Worm (Caenorhabditis elegans) whole organism, L4 larva: ENCODE results near the gene F13H8.1.
A peak's percentile ranks its signal among the peaks of the same experiment; 100 is the strongest.

Experiments
- F26F4.8 ChIP-seq: fragments of 200-800 bp; sonication (Bioruptor generic); conservative IDR thresholded peaks from 2 replicates; pipeline ENCODE4 v1.3.6; 2022; ENCODE audit warnings: missing genetic modification characterization, missing compliant biosample characterization
- F49E8.2 ChIP-seq: sonication (generic microtip); optimal IDR thresholded peaks from 2 replicates; lab custom pipeline; 2016; ENCODE audit warnings: missing compliant biosample characterization, mild to moderate bottlenecking, missing genetic modification characterization, borderline replicate concordance
- T26A8.4 ChIP-seq: fragments of 200-800 bp; sonication (Bioruptor generic); IDR thresholded peaks from 2 replicates; pipeline ENCODE4 v1.3.6; 2022; ENCODE audit warnings: missing genetic modification characterization, missing compliant biosample characterization
- Y75B8A.6 ChIP-seq: fragments of 200-800 bp; sonication (Bioruptor generic); IDR thresholded peaks from 2 replicates; pipeline ENCODE4 v1.3.6; 2022; ENCODE audit warnings: missing genetic modification reagents, missing genetic modification characterization, missing compliant biosample characterization
- aha-1 ChIP-seq: fragments of 150-350 bp; peaks from one replicate; lab custom pipeline; 2014; ENCODE audit warnings: missing biosample characterization, missing genetic modification characterization
- arid-1 ChIP-seq: fragments of 200-800 bp; sonication (Bioruptor generic); conservative IDR thresholded peaks from 2 replicates; pipeline ENCODE4 v1.3.6; 2022; ENCODE audit warnings: missing genetic modification reagents, missing genetic modification characterization, missing compliant biosample characterization
- ceh-28 ChIP-seq: fragments of 150-350 bp; optimal IDR thresholded peaks from 2 replicates; lab custom pipeline; 2014; ENCODE audit warnings: missing biosample characterization, missing genetic modification reagents, missing genetic modification characterization
- ces-1 ChIP-seq: fragments of 150-350 bp; sonication (generic microtip); optimal IDR thresholded peaks from 4 replicates; lab custom pipeline; 2014; ENCODE audit warnings: missing biosample characterization, missing genetic modification reagents, missing genetic modification characterization
- daf-12 ChIP-seq: fragments of 150-350 bp; optimal IDR thresholded peaks from 2 replicates; lab custom pipeline; 2014; ENCODE audit warnings: missing biosample characterization, missing genetic modification reagents, missing genetic modification characterization
- daf-16 ChIP-seq, 3 experiments: sonication (generic microtip); optimal IDR thresholded peaks; 2 replicates each; lab custom pipeline; 2016 to 2017; ENCODE audit warnings: missing genetic modification characterization in 3 of 3, missing genetic modification reagents in 3 of 3, mild to moderate bottlenecking in 2 of 3, missing compliant biosample characterization in 2 of 3, missing biosample characterization in 1 of 3, moderate library complexity in 1 of 3
- daf-19 ChIP-seq: fragments of 200-800 bp; sonication (Bioruptor generic); conservative IDR thresholded peaks from 2 replicates; pipeline ENCODE4 v1.3.6; 2022; ENCODE audit warnings: missing genetic modification characterization, missing compliant biosample characterization
- daf-8 ChIP-seq: fragments of 200-800 bp; sonication (Bioruptor generic); IDR thresholded peaks from 2 replicates; pipeline ENCODE4 v1.3.6; 2022; ENCODE audit warnings: missing genetic modification characterization, missing compliant biosample characterization
- dmd-6 ChIP-seq: fragments of 200-800 bp; sonication (Bioruptor generic); IDR thresholded peaks from 2 replicates; pipeline ENCODE4 v1.3.6; 2022; ENCODE audit warnings: missing genetic modification reagents, missing genetic modification characterization, missing compliant biosample characterization
- egl-27 ChIP-seq: sonication (generic microtip); optimal IDR thresholded peaks from 3 replicates; lab custom pipeline; 2017; ENCODE audit warnings: missing biosample characterization, missing genetic modification reagents, missing genetic modification characterization
- fos-1 ChIP-seq: fragments of 150-350 bp; optimal IDR thresholded peaks from 2 replicates; lab custom pipeline; 2014; ENCODE audit warnings: missing biosample characterization, missing genetic modification characterization
- gei-8 ChIP-seq: fragments of 200-800 bp; sonication (Bioruptor generic); optimal IDR thresholded peaks from 2 replicates; lab custom pipeline; 2018; ENCODE audit warnings: mild to moderate bottlenecking, missing genetic modification characterization, missing compliant biosample characterization
- hif-1 ChIP-seq, 2 experiments: sonication (generic microtip); optimal IDR thresholded peaks; 2 replicates each; lab custom pipeline; 2016 to 2017; ENCODE audit warnings: missing compliant biosample characterization in 2 of 2, missing genetic modification characterization in 2 of 2, missing genetic modification reagents in 2 of 2, missing genotype in 2 of 2, mild to moderate bottlenecking in 1 of 2
- hlh-11 ChIP-seq: fragments of 200-800 bp; sonication (Bioruptor generic); optimal IDR thresholded peaks from 2 replicates; lab custom pipeline; 2018; ENCODE audit warnings: mild to moderate bottlenecking, missing genetic modification characterization, missing compliant biosample characterization
- hlh-30 ChIP-seq: sonication (generic microtip); optimal IDR thresholded peaks from 2 replicates; lab custom pipeline; 2017; ENCODE audit warnings: antibody characterized with exemption, mild to moderate bottlenecking, missing genetic modification characterization, missing compliant biosample characterization; ENCODE audit not compliant: insufficient read depth
- hmg-1.1 ChIP-seq: fragments of 200-800 bp; sonication (Bioruptor generic); IDR thresholded peaks from 2 replicates; pipeline ENCODE4 v1.3.6; 2022; ENCODE audit warnings: missing genetic modification reagents, missing genetic modification characterization, missing compliant biosample characterization
- jun-1 ChIP-seq: fragments of 150-350 bp; optimal IDR thresholded peaks from 2 replicates; lab custom pipeline; 2014; ENCODE audit warnings: missing biosample characterization, missing genetic modification reagents, missing genetic modification characterization
- lin-1 ChIP-seq: fragments of 200-800 bp; sonication (Bioruptor generic); IDR thresholded peaks from 2 replicates; pipeline ENCODE4 v1.3.6; 2022; ENCODE audit warnings: missing genetic modification reagents, missing genetic modification characterization, missing compliant biosample characterization
- lin-29 ChIP-seq: fragments of 200-800 bp; sonication (Bioruptor generic); IDR thresholded peaks from 2 replicates; pipeline ENCODE4 v1.3.6; 2022; ENCODE audit warnings: missing genetic modification reagents, missing genetic modification characterization, missing compliant biosample characterization
- lir-3 ChIP-seq: sonication (generic microtip); optimal IDR thresholded peaks from 2 replicates; lab custom pipeline; 2016; ENCODE audit warnings: mild to moderate bottlenecking, missing genetic modification characterization, missing compliant biosample characterization
- lsy-2 ChIP-seq, 2 experiments: fragments of 150-350 bp in 1 of 2; sonication (generic microtip) in 1 of 2; optimal IDR thresholded peaks; 2 replicates each; lab custom pipeline; 2014 to 2017; ENCODE audit warnings: missing biosample characterization in 2 of 2, missing genetic modification characterization in 2 of 2
- madf-9 ChIP-seq: fragments of 200-800 bp; sonication (Bioruptor generic); conservative IDR thresholded peaks from 2 replicates; pipeline ENCODE4 v1.3.6; 2022; ENCODE audit warnings: missing genetic modification reagents, missing genetic modification characterization, missing compliant biosample characterization
- mdl-1 ChIP-seq, 2 experiments: fragments of 150-350 bp in 1 of 2; sonication (generic microtip) in 1 of 2; optimal IDR thresholded peaks; 2 replicates each; lab custom pipeline; 2014 to 2017; ENCODE audit warnings: missing biosample characterization in 2 of 2, missing genetic modification characterization in 2 of 2
- mep-1 ChIP-seq: fragments of 150-350 bp; sonication (generic microtip); optimal IDR thresholded peaks from 3 replicates; lab custom pipeline; 2014; ENCODE audit warnings: missing biosample characterization, missing genetic modification characterization
- mes-2 ChIP-seq: sonication (generic microtip); optimal IDR thresholded peaks from 2 replicates; lab custom pipeline; 2016; ENCODE audit warnings: missing genotype, mild to moderate bottlenecking, missing genetic modification characterization, missing compliant biosample characterization; ENCODE audit not compliant: poor library complexity, severe bottlenecking
- nhr-111 ChIP-seq: fragments of 200-800 bp; sonication (Bioruptor generic); optimal IDR thresholded peaks from 2 replicates; lab custom pipeline; 2018; ENCODE audit warnings: mild to moderate bottlenecking, missing genetic modification characterization, missing compliant biosample characterization
- nhr-25 ChIP-seq: sonication (generic microtip); optimal IDR thresholded peaks from 2 replicates; lab custom pipeline; 2017; ENCODE audit warnings: missing genetic modification characterization, mild to moderate bottlenecking, missing compliant biosample characterization, antibody characterized with exemption, moderate library complexity, borderline replicate concordance; ENCODE audit not compliant: insufficient read depth
- nhr-41 ChIP-seq: fragments of 200-800 bp; sonication (Bioruptor generic); IDR thresholded peaks from 2 replicates; pipeline ENCODE4 v1.3.6; 2022; ENCODE audit warnings: missing genetic modification reagents, missing genetic modification characterization, missing compliant biosample characterization
- nhr-42 ChIP-seq: fragments of 200-800 bp; sonication (Bioruptor generic); IDR thresholded peaks from 2 replicates; pipeline ENCODE4 v1.3.6; 2022; ENCODE audit warnings: missing genetic modification characterization, missing compliant biosample characterization
- nhr-6 ChIP-seq: fragments of 150-350 bp; optimal IDR thresholded peaks from 2 replicates; lab custom pipeline; 2014; ENCODE audit warnings: missing biosample characterization, missing genetic modification characterization
- rbr-2 ChIP-seq: sonication (generic microtip); optimal IDR thresholded peaks from 2 replicates; lab custom pipeline; 2016; ENCODE audit warnings: missing genotype, missing genetic modification characterization, missing compliant biosample characterization
- set-16 ChIP-seq: fragments of 200-800 bp; sonication (Bioruptor generic); IDR thresholded peaks from 2 replicates; pipeline ENCODE4 v1.3.6; 2022; ENCODE audit warnings: missing genetic modification reagents, missing genetic modification characterization, missing compliant biosample characterization
- snpc-1.2 ChIP-seq: fragments of 200-800 bp; sonication (Bioruptor generic); IDR thresholded peaks from 2 replicates; pipeline ENCODE4 v1.3.6; 2022; ENCODE audit warnings: missing genetic modification reagents, missing genetic modification characterization, missing compliant biosample characterization
- snpc-4 ChIP-seq: fragments of 150-350 bp; optimal IDR thresholded peaks from 2 replicates; lab custom pipeline; 2014; ENCODE audit warnings: missing biosample characterization, missing genetic modification characterization
- spr-1 ChIP-seq: sonication (generic microtip); optimal IDR thresholded peaks from 2 replicates; lab custom pipeline; 2016; ENCODE audit warnings: mild to moderate bottlenecking, missing genetic modification characterization, missing compliant biosample characterization
- tag-97 ChIP-seq: fragments of 200-800 bp; sonication (Bioruptor generic); IDR thresholded peaks from 2 replicates; pipeline ENCODE4 v1.3.6; 2022; ENCODE audit warnings: missing genetic modification characterization, missing compliant biosample characterization
- tra-1 ChIP-seq: fragments of 200-800 bp; sonication (Bioruptor generic); IDR thresholded peaks from 2 replicates; pipeline ENCODE4 v1.3.6; 2022; ENCODE audit warnings: missing genetic modification reagents, missing genetic modification characterization, missing compliant biosample characterization
- unc-130 ChIP-seq: sonication (generic microtip); optimal IDR thresholded peaks from 2 replicates; lab custom pipeline; 2016; ENCODE audit warnings: missing genetic modification reagents, missing genetic modification characterization, missing compliant biosample characterization
- unc-39 ChIP-seq: sonication (generic microtip); optimal IDR thresholded peaks from 2 replicates; lab custom pipeline; 2017; ENCODE audit warnings: missing biosample characterization, missing genetic modification characterization
- unc-62 ChIP-seq, 3 experiments: fragments of 150-350 bp in 1 of 3; sonication (generic microtip); optimal IDR thresholded peaks in 2 of 3; peaks in 1 of 3; 1 replicate in 1 of 3; 2 replicates in 2 of 3; lab custom pipeline; 2014 to 2017; ENCODE audit warnings: missing biosample characterization in 3 of 3, missing genetic modification characterization in 3 of 3, missing genetic modification reagents in 3 of 3, missing genotype in 1 of 3
- zfp-3 ChIP-seq: fragments of 200-800 bp; sonication (Bioruptor generic); conservative IDR thresholded peaks from 2 replicates; pipeline ENCODE4 v1.3.6; 2022; ENCODE audit warnings: missing genetic modification reagents, missing genetic modification characterization, missing compliant biosample characterization
- zip-2 ChIP-seq: fragments of 150-350 bp; optimal IDR thresholded peaks from 2 replicates; lab custom pipeline; 2014; ENCODE audit warnings: missing biosample characterization, missing genetic modification characterization

The F13H8.1 gene

ce11 chrII:6250782-6251461 is 32.3 kb upstream of the F13H8.1 start, which contains the start of gene phb-2 (continued):
- TF ChIP-seq nhr-41 (GFP tag; lab: Robert Waterston, UW) = no peak
- peak in 1 of 2 experiments; percentile 0 for TF ChIP-seq mdl-1 (tag; optimal IDR thresholded peaks at IDR 0.05; lab: Kevin White, UChicago)
- TF ChIP-seq unc-130 (GFP tag; lab: Kevin White, UChicago) = peak; percentile 55
- TF ChIP-seq set-16 (GFP tag; lab: Robert Waterston, UW) = no peak
- TF ChIP-seq nhr-42 (GFP tag; lab: Robert Waterston, UW) = no peak
- no peak for TF ChIP-seq nhr-111
- peak; percentile 54 for TF ChIP-seq nhr-25 (tag; lab: Kevin White, UChicago)
- TF ChIP-seq ceh-28 = no peak
- TF ChIP-seq nhr-6 (tag; lab: Kevin White, UChicago) = peak; percentile 79
- TF ChIP-seq tag-97 = no peak
- peak in 1 of 2 experiments; percentile 45 for TF ChIP-seq hif-1 (tag; optimal IDR thresholded peaks at IDR 0.05; lab: Kevin White, UChicago)
- no peak for TF ChIP-seq zip-2 (tag; lab: Kevin White, UChicago)

DNA sequence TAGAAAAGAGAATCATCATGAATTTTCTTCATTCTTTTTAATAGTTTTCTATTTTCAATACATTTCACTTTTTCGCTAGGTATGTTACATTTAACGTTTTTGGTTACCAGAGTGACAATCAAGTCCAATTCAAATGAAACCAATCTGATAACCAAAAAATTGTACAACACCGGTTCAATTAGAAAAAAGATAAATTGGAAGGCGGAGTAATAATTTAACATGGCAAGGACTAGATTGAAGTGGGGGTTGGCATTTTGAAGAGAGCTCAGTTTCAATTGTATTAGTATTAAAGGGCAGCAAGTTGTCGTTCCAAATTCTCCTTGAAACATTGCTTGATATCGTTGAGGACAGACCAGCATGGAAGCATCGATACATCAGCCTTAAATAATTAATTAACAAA is 30.5 kb upstream of the F13H8.1 start:
- TF ChIP-seq snpc-1.2 (GFP tag; lab: Robert Waterston, UW) = 0 out of 2 replicates have a peak, but pooled peaks have one; percentile 36
- TF ChIP-seq lin-29 (GFP tag; lab: Robert Waterston, UW) = no peak
- no peak for TF ChIP-seq daf-12 (tag; lab: Kevin White, UChicago)
- peak; percentile 69; the same call in 1 of the 2 replicates for TF ChIP-seq zfp-3 (GFP tag; lab: Robert Waterston, UW)
- TF ChIP-seq daf-16 (GFP tag; optimal IDR thresholded peaks at IDR 0.05; lab: Kevin White, UChicago) = no peak
- no peak for TF ChIP-seq daf-16 (tag; optimal IDR thresholded peaks at IDR 0.05; lab: Kevin White, UChicago)
- TF ChIP-seq tra-1 = no peak
- TF ChIP-seq aha-1 (tag; lab: Kevin White, UChicago) = peak; percentile 35
- no peak for TF ChIP-seq Y75B8A.6
- no peak for TF ChIP-seq arid-1 (GFP tag; lab: Robert Waterston, UW)
- TF ChIP-seq unc-130 (GFP tag; lab: Kevin White, UChicago) = peak; percentile 19
- peak; percentile 23; the same call in 1 of the 2 replicates for TF ChIP-seq T26A8.4 (GFP tag; lab: Robert Waterston, UW)
- no peak for TF ChIP-seq lir-3 (tag; lab: Kevin White, UChicago)
- TF ChIP-seq nhr-41 (GFP tag; lab: Robert Waterston, UW) = no peak
- no peak for TF ChIP-seq daf-8 (GFP tag; lab: Robert Waterston, UW)
- TF ChIP-seq unc-39 (tag; lab: Kevin White, UChicago) = no peak
- TF ChIP-seq snpc-4 (tag; lab: Kevin White, UChicago) = no peak
- TF ChIP-seq spr-1 (tag; lab: Kevin White, UChicago) = no peak
- TF ChIP-seq egl-27 = no peak
- peak in 1 of 2 experiments; percentile 78 for TF ChIP-seq unc-62 (GFP tag; optimal IDR thresholded peaks at IDR 0.05 in 1 of 2; lab: Kevin White, UChicago)
- TF ChIP-seq unc-62 (tag; optimal IDR thresholded peaks at IDR 0.05; lab: Kevin White, UChicago) = no peak
- TF ChIP-seq F49E8.2 = peak; percentile 59
- TF ChIP-seq daf-19 (GFP tag; lab: Robert Waterston, UW) = no peak
- no peak for TF ChIP-seq set-16 (GFP tag; lab: Robert Waterston, UW)
- peak; percentile 26 for TF ChIP-seq mep-1 (tag; lab: Kevin White, UChicago)
- TF ChIP-seq rbr-2 (tag; lab: Kevin White, UChicago) = no peak
- no peak for TF ChIP-seq mes-2 (tag; lab: Kevin White, UChicago)
- no peak for TF ChIP-seq nhr-6 (tag; lab: Kevin White, UChicago)
- no peak for TF ChIP-seq F26F4.8 (GFP tag; lab: Robert Waterston, UW)
- no peak for TF ChIP-seq ces-1 (GFP tag; lab: Kevin White, UChicago)
- TF ChIP-seq ceh-28 = no peak
- no peak for TF ChIP-seq hlh-11 (tag; lab: Kevin White, UChicago)
- TF ChIP-seq hmg-1.1 (GFP tag; lab: Robert Waterston, UW) = no peak
- no peak for TF ChIP-seq hlh-30 (tag; lab: Kevin White, UChicago)
- TF ChIP-seq gei-8 = no peak
- no peak for TF ChIP-seq dmd-6 (GFP tag; lab: Robert Waterston, UW)
- no peak for TF ChIP-seq madf-9
- no peak for TF ChIP-seq lin-1 (GFP tag; lab: Robert Waterston, UW)
- no peak for TF ChIP-seq jun-1 (tag; lab: Kevin White, UChicago)
- TF ChIP-seq lsy-2 (tag; optimal IDR thresholded peaks at IDR 0.05; lab: Kevin White, UChicago) = no peak
- TF ChIP-seq fos-1 (tag; lab: Kevin White, UChicago) = no peak
